Worm (Caenorhabditis elegans) whole organism, early embryonic: Measurements from ENCODE around the gene rpl-32.

Source experiments
- B0310.2 ChIP-seq: sonication (generic microtip); optimal IDR thresholded peaks from 2 replicates; lab custom pipeline; 2016; ENCODE audit warnings: mild to moderate bottlenecking, missing genetic modification characterization, missing compliant biosample characterization
- F13C5.2 ChIP-seq: sonication (generic microtip); optimal IDR thresholded peaks from 2 replicates; lab custom pipeline; 2017; ENCODE audit warnings: mild to moderate bottlenecking, missing genetic modification characterization, inconsistent platforms, missing compliant biosample characterization
- ama-1 ChIP-seq: fragments of 150-350 bp; optimal IDR thresholded peaks from 2 replicates; lab custom pipeline; 2014
- ceh-13 ChIP-seq: fragments of 200-800 bp; sonication (Bioruptor generic); optimal IDR thresholded peaks from 2 replicates; lab custom pipeline; 2018; ENCODE audit warnings: mild to moderate bottlenecking, missing genetic modification characterization, missing compliant biosample characterization
- flt-1 ChIP-seq: fragments of 200-800 bp; sonication (Bioruptor generic); IDR thresholded peaks from 2 replicates; pipeline ENCODE4 v1.3.6; 2022; ENCODE audit warnings: missing genetic modification characterization, missing compliant biosample characterization
- hmbx-1 ChIP-seq: sonication (generic microtip); optimal IDR thresholded peaks from 2 replicates; lab custom pipeline; 2016; ENCODE audit warnings: mild to moderate bottlenecking, missing genetic modification characterization, missing compliant biosample characterization
- sea-1 ChIP-seq: fragments of 200-800 bp; sonication (Bioruptor generic); conservative IDR thresholded peaks from 2 replicates; pipeline ENCODE4 v1.3.6; 2022; ENCODE audit warnings: missing genetic modification characterization, missing compliant biosample characterization
- tbx-11 ChIP-seq: fragments of 200-800 bp; sonication (Bioruptor generic); IDR thresholded peaks from 2 replicates; pipeline ENCODE4 v1.3.6; 2022; ENCODE audit warnings: missing genetic modification characterization, missing compliant biosample characterization
- tra-4 ChIP-seq: sonication (generic microtip); optimal IDR thresholded peaks from 2 replicates; lab custom pipeline; 2017; ENCODE audit warnings: missing genetic modification characterization, missing compliant biosample characterization

- TF ChIP-seq ama-1 (lab: Kevin White, UChicago) (no peak), F13C5.2 (no peak), sea-1 (GFP tag; lab: Robert Waterston, UW) (no peak), B0310.2 (tag; lab: Kevin White, UChicago) (no peak), ceh-13 (GFP tag; lab: Kevin White, UChicago) (no peak), flt-1 (GFP tag; lab: Robert Waterston, UW) (no peak), hmbx-1 (tag; lab: Kevin White, UChicago) (no peak), tbx-11 (GFP tag; lab: Robert Waterston, UW) (no peak), tra-4 (tag; lab: Kevin White, UChicago) (no peak)
Observed at ce11 chrII:9063350-9063749, 6.5 kb upstream of the rpl-32 start.
